Worm (Caenorhabditis elegans): ENCODE measurements around the gene T05B11.4.

ce11 chrV:7717629-7718028, 36.8 kb downstream of the T05B11.4 start, which contains the start of gene ZK105.5:
- TF ChIP-seq T22C8.4 (GFP tag; IDR thresholded peaks at IDR 0.05) (no peak), cog-1 (tag; optimal IDR thresholded peaks at IDR 0.05) (no peak), tab-1 (GFP tag; IDR thresholded peaks at IDR 0.05) (no peak), flt-1 (GFP tag; IDR thresholded peaks at IDR 0.05) (no peak), med-1 (GFP tag; optimal IDR thresholded peaks at IDR 0.05; ENCODE audit: insufficient read depth) (no peak), ref-1 (GFP tag; conservative IDR thresholded peaks at IDR 0.05) (no peak), klf-2 (GFP tag; conservative IDR thresholded peaks at IDR 0.05) (no peak), ztf-23 (GFP tag; IDR thresholded peaks at IDR 0.05) (no peak), ztf-29 (GFP tag; IDR thresholded peaks at IDR 0.05) (no peak)
